Worm (Caenorhabditis elegans): ENCODE results near the gene gpla-1.
A peak's percentile ranks its signal among the peaks of the same experiment; 100 is the strongest.

The gpla-1 gene

DNA sequence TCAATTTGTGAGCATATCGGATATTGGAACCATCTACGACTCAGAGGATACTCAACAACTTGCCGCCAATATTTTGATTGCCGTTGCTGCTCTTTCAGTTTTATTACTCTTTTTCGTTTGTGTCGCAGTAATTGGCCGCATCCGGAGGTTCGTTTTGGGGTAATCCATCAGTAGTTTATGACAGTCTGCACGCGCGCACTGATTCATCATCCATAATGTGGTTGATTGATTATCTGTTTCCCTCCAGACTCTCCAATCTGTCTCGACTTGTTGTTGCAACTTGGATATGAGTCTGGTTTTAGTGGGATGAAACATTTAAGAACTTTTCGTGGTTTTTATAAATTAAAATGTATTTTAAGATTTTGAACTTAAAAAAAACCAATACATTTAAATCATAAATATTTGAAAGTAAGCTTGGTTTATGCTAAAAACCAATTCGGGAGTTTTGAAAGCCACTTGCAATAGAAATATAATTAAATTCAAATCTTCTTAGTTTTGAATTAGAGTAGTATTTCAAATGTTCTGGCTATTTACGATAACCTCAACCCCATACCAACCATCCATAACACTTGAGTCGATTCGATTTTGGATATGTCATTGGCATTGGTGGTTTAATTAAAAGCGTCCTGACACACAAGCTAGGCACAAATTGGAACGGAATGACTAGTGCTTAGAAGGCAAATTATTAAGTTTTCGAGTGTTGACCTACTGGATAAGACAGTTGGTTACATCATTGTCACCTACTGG lies 22.6 kb upstream of the gpla-1 start:
- no peak for TF ChIP-seq sem-2 (GFP tag; optimal IDR thresholded peaks at IDR 0.05)
- no peak for TF ChIP-seq ham-2 (GFP tag; optimal IDR thresholded peaks at IDR 0.05)
- no peak for TF ChIP-seq mep-1 (tag; optimal IDR thresholded peaks at IDR 0.05)
- TF ChIP-seq ces-1 (GFP tag; optimal IDR thresholded peaks at IDR 0.05) = peak; percentile 63
- no peak for TF ChIP-seq lsy-2 (tag; optimal IDR thresholded peaks at IDR 0.05)
- peak; percentile 62 for TF ChIP-seq unc-62 (GFP tag; optimal IDR thresholded peaks at IDR 0.05)
- no peak for TF ChIP-seq nhr-12 (tag; optimal IDR thresholded peaks at IDR 0.05)
- no peak for TF ChIP-seq drap-1 (GFP tag; optimal IDR thresholded peaks at IDR 0.05)
- TF ChIP-seq nhr-237 (tag; optimal IDR thresholded peaks at IDR 0.05) = no peak

DNA sequence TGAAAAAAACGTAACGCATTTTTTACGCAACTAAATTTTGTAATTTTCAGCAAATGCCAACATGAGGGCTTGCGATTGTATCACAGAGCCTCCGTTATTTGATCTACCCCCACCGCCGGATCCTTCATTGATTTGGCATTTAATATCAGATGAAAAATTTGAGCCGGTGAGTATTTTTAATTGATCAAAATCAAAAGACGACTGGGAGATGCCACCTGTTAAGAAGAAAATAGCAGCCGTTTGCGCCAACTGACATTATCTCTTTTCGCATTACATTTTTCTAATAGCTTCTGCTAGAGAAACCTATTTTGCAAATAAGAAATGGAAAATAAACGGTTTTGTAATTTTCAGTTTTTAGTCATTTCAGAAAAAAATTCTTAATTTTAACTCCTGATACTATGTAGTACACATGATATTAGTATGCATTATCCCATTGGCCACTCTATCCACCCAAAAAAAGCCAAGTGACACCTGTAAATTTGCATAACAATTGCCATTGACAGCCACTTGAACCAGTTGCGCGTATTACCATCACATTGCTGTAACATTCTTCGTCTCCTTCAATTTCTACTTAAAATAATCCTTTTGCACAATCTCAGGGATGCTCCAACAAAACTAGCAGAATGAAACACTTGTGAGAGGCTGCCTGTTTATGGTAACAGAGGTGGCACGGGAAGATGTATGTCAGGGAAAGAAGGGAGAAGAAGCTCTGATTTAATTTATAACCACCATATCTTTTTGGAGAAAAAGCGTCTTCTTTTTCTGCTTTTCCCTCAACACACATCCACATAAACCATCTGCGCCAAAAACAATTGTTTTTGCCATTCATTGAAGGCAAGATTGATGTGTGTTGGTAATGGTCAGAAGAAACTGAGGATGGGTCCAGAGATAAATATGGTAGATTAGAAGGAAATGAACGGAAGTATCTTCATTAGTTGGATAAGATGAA lies 21.0 kb upstream of the gpla-1 start, which contains the start of gene F58H1.5:
F58H1.5 (plus strand) TSS at position 51 of the 949 bp plus-strand sequence.
- TF ChIP-seq bed-3 (GFP tag; optimal IDR thresholded peaks at IDR 0.05) (no peak), nhr-2 (tag; optimal IDR thresholded peaks at IDR 0.05) (peak; percentile 60), hlh-1 (tag; optimal IDR thresholded peaks at IDR 0.05) (peak; percentile 98), nhr-237 (tag; optimal IDR thresholded peaks at IDR 0.05) (no peak), unc-39 (tag; optimal IDR thresholded peaks at IDR 0.05) (no peak), zip-8 (tag; optimal IDR thresholded peaks at IDR 0.05) (no peak), tbx-8 (GFP tag; optimal IDR thresholded peaks at IDR 0.05) (no peak), snpc-4 (tag; optimal IDR thresholded peaks at IDR 0.05) (no peak), nhr-28 (tag; optimal IDR thresholded peaks at IDR 0.05) (no peak), nhr-12 (tag; optimal IDR thresholded peaks at IDR 0.05) (no peak), blmp-1 (tag; optimal IDR thresholded peaks at IDR 0.05) (no peak), unc-120 (tag; optimal IDR thresholded peaks at IDR 0.05; ENCODE audit: poor library complexity, severe bottlenecking) (peak; percentile 54), pha-4 (tag; optimal IDR thresholded peaks at IDR 0.05) (no peak), elt-1 (tag; optimal IDR thresholded peaks at IDR 0.05; ENCODE audit: borderline replicate concordance, insufficient read depth) (no peak), mab-5 (tag; optimal IDR thresholded peaks at IDR 0.05) (no peak), ces-1 (GFP tag; optimal IDR thresholded peaks at IDR 0.05) (peak; percentile 71), drap-1 (GFP tag; optimal IDR thresholded peaks at IDR 0.05) (no peak), ham-2 (GFP tag; optimal IDR thresholded peaks at IDR 0.05) (no peak), ceh-83 (GFP tag; optimal IDR thresholded peaks at IDR 0.05) (no peak), nhr-76 (tag; optimal IDR thresholded peaks at IDR 0.05) (no peak), mep-1 (tag; optimal IDR thresholded peaks at IDR 0.05) (no peak), sem-2 (GFP tag; optimal IDR thresholded peaks at IDR 0.05) (no peak), lin-32 (GFP tag; optimal IDR thresholded peaks at IDR 0.05) (no peak), ztf-11 (tag; optimal IDR thresholded peaks at IDR 0.05) (no peak), unc-62 (GFP tag; optimal IDR thresholded peaks at IDR 0.05) (peak; percentile 1), ceh-43 (GFP tag; optimal IDR thresholded peaks at IDR 0.05) (no peak), mls-2 (tag; optimal IDR thresholded peaks at IDR 0.05) (no peak), flh-1 (GFP tag; optimal IDR thresholded peaks at IDR 0.05) (no peak), lsy-2 (tag; optimal IDR thresholded peaks at IDR 0.05) (no peak), lin-13 (tag; optimal IDR thresholded peaks at IDR 0.05) (no peak), M03D4.4 (tag; optimal IDR thresholded peaks at IDR 0.05) (no peak), ceh-39 (tag; optimal IDR thresholded peaks at IDR 0.05) (no peak), cnd-1 (tag; optimal IDR thresholded peaks at IDR 0.05) (no peak), sptf-1 (tag; optimal IDR thresholded peaks at IDR 0.05) (no peak)

DNA sequence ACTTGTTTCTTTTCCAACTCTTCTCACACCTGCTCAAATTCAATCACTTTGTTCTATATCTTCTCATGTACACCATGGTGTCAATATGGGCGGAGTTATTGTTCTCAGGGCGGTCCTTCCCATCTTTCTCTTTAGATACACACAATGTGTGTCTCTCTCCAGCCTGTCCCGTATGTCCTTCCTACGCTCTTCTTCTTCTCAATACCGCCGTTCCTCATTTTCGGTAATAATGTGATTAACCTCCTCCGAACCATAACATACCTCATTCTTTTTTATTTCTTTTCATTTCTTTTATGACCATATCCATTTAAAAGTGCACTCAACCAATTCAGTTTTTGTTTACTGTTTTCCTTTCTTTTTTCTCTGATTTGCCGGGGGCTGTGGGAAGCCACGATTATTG lies 18.0 kb upstream of the gpla-1 start:
- TF ChIP-seq nhr-2 (tag; optimal IDR thresholded peaks at IDR 0.05) = no peak
- no peak for TF ChIP-seq snpc-4 (tag; optimal IDR thresholded peaks at IDR 0.05)
- TF ChIP-seq ham-2 (GFP tag; optimal IDR thresholded peaks at IDR 0.05) = peak; percentile 6
- no peak for TF ChIP-seq cnd-1 (tag; optimal IDR thresholded peaks at IDR 0.05)
- no peak for TF ChIP-seq hlh-1 (tag; optimal IDR thresholded peaks at IDR 0.05)
- TF ChIP-seq ceh-39 (tag; optimal IDR thresholded peaks at IDR 0.05) = no peak
- no peak for TF ChIP-seq mep-1 (tag; optimal IDR thresholded peaks at IDR 0.05)
- TF ChIP-seq pha-4 (tag; optimal IDR thresholded peaks at IDR 0.05) = no peak
- no peak for TF ChIP-seq elt-1 (tag; optimal IDR thresholded peaks at IDR 0.05; ENCODE audit: borderline replicate concordance, insufficient read depth)
- no peak for TF ChIP-seq nhr-28 (tag; optimal IDR thresholded peaks at IDR 0.05)
- TF ChIP-seq ces-1 (GFP tag; optimal IDR thresholded peaks at IDR 0.05) = peak; percentile 78
- TF ChIP-seq zip-8 (tag; optimal IDR thresholded peaks at IDR 0.05) = no peak
- no peak for TF ChIP-seq mls-2 (tag; optimal IDR thresholded peaks at IDR 0.05)
- TF ChIP-seq blmp-1 (tag; optimal IDR thresholded peaks at IDR 0.05) = no peak
- no peak for TF ChIP-seq unc-62 (GFP tag; optimal IDR thresholded peaks at IDR 0.05)
- no peak for TF ChIP-seq lsy-2 (tag; optimal IDR thresholded peaks at IDR 0.05)
- no peak for TF ChIP-seq elt-3 (tag; optimal IDR thresholded peaks at IDR 0.05)
- no peak for TF ChIP-seq ztf-11 (tag; optimal IDR thresholded peaks at IDR 0.05)
